Worm (Caenorhabditis elegans): ENCODE data around the gene Y97E10AR.3.

- TF ChIP-seq unc-86 (tag; optimal IDR thresholded peaks at IDR 0.05) (no peak), ceh-14 (tag; optimal IDR thresholded peaks at IDR 0.05) (no peak), hlh-30 (tag; optimal IDR thresholded peaks at IDR 0.05; ENCODE audit: insufficient read depth) (no peak), dve-1 (tag; optimal IDR thresholded peaks at IDR 0.05) (no peak), nhr-11 (tag; optimal IDR thresholded peaks at IDR 0.05) (no peak), ets-4 (tag; optimal IDR thresholded peaks at IDR 0.05) (no peak), zip-5 (tag; optimal IDR thresholded peaks at IDR 0.05) (no peak), fkh-10 (GFP tag; optimal IDR thresholded peaks at IDR 0.05) (no peak)
These were observed 19.0 kb upstream of the Y97E10AR.3 start, which contains the start of gene F43H9.4 for ce11 chrV:8026343-8026742.
